Fruit fly (Drosophila melanogaster) whole organism, embryonic: ENCODE data around the gene CG15412.

ENCODE experiments used
- CG12104 ChIP-seq: fragments of 200-800 bp; sonication (Bioruptor generic); optimal IDR thresholded peaks from 3 replicates; lab custom pipeline; 2016; ENCODE audit warnings: missing biosample characterization, missing genetic modification characterization
- CG12744 ChIP-seq: fragments of 200-800 bp; sonication (Bioruptor generic); optimal IDR thresholded peaks from 2 replicates; lab custom pipeline; 2016; ENCODE audit warnings: missing biosample characterization, missing genetic modification characterization
- CG13424 ChIP-seq: fragments of 200-800 bp; sonication (Bioruptor generic); optimal IDR thresholded peaks from 2 replicates; lab custom pipeline; 2019; ENCODE audit warnings: missing biosample characterization, mild to moderate bottlenecking, missing genetic modification characterization, moderate library complexity
- CG13624 ChIP-seq: fragments of 200-800 bp; sonication (Bioruptor generic); optimal IDR thresholded peaks from 2 replicates; lab custom pipeline; 2016; ENCODE audit warnings: missing biosample characterization, missing genetic modification characterization
- CG14050 ChIP-seq: fragments of 200-800 bp; sonication (Bioruptor generic); IDR thresholded peaks from 3 replicates; pipeline ENCODE4 v1.3.6; 2022; ENCODE audit warnings: missing biosample characterization, missing genetic modification characterization
- CG1529 ChIP-seq: fragments of 200-800 bp; sonication (Bioruptor generic); optimal IDR thresholded peaks from 3 replicates; lab custom pipeline; 2018; ENCODE audit warnings: missing biosample characterization, missing genetic modification characterization
- CG1792 ChIP-seq: fragments of 200-800 bp; sonication (Bioruptor generic); optimal IDR thresholded peaks from 2 replicates; lab custom pipeline; 2016; ENCODE audit warnings: missing biosample characterization, missing genetic modification characterization
- CG18262 ChIP-seq: fragments of 200-800 bp; optimal IDR thresholded peaks from 3 replicates; lab custom pipeline; 2019; ENCODE audit warnings: missing biosample characterization, mild to moderate bottlenecking, missing genetic modification characterization, moderate library complexity
- CG2129 ChIP-seq: fragments of 200-800 bp; sonication (Bioruptor generic); IDR thresholded peaks from 2 replicates; pipeline ENCODE4 v1.3.6; 2022; ENCODE audit warnings: missing biosample characterization, missing genetic modification characterization; ENCODE audit not compliant: partially characterized antibody
- CG3847 ChIP-seq: fragments of 200-800 bp; sonication (Bioruptor generic); IDR thresholded peaks from 2 replicates; pipeline ENCODE4 v1.3.6; 2022; ENCODE audit warnings: missing biosample characterization, missing genetic modification characterization
- CG5953 ChIP-seq: fragments of 200-800 bp; sonication (Bioruptor generic); IDR thresholded peaks from 2 replicates; pipeline ENCODE4 v1.3.6; 2022; ENCODE audit warnings: missing biosample characterization, missing genetic modification characterization
- CG6272 ChIP-seq: fragments of 200-800 bp; sonication (Bioruptor generic); IDR thresholded peaks from 2 replicates; pipeline ENCODE4 v1.3.6; 2022; ENCODE audit warnings: missing biosample characterization, missing genetic modification characterization
- CG7271 ChIP-seq: fragments of 200-800 bp; sonication (Bioruptor generic); optimal IDR thresholded peaks from 2 replicates; lab custom pipeline; 2018; ENCODE audit warnings: missing biosample characterization, mild to moderate bottlenecking, missing genetic modification characterization, moderate library complexity
- CG8944 ChIP-seq: fragments of 200-800 bp; sonication (Bioruptor generic); optimal IDR thresholded peaks from 3 replicates; lab custom pipeline; 2016; ENCODE audit warnings: missing biosample characterization, missing genetic modification characterization
- Camta ChIP-seq: fragments of 200-800 bp; sonication (Bioruptor generic); optimal IDR thresholded peaks from 2 replicates; lab custom pipeline; 2016; ENCODE audit warnings: missing biosample characterization, missing genetic modification characterization
- CkIIα-i1 ChIP-seq: fragments of 200-800 bp; sonication (Bioruptor generic); IDR thresholded peaks from 2 replicates; pipeline ENCODE4 v1.3.6; 2022; ENCODE audit warnings: missing biosample characterization, missing genetic modification characterization
- CrebB ChIP-seq: fragments of 200-800 bp; sonication (Bioruptor generic); optimal IDR thresholded peaks from 3 replicates; lab custom pipeline; 2018; ENCODE audit warnings: missing biosample characterization, mild to moderate bottlenecking, missing genetic modification characterization
- Dip2 ChIP-seq: fragments of 200-800 bp; sonication (Bioruptor generic); IDR thresholded peaks from 2 replicates; pipeline ENCODE4 v1.3.6; 2022; ENCODE audit warnings: missing biosample characterization, missing genetic modification characterization
- Dp ChIP-seq: fragments of 200-800 bp; sonication (Bioruptor generic); optimal IDR thresholded peaks from 2 replicates; lab custom pipeline; 2018; ENCODE audit warnings: missing biosample characterization, mild to moderate bottlenecking, missing genetic modification characterization, moderate library complexity
- ERR ChIP-seq: fragments of 200-800 bp; sonication (Bioruptor generic); optimal IDR thresholded peaks from 2 replicates; lab custom pipeline; 2016; ENCODE audit warnings: missing biosample characterization, missing genetic modification characterization
- Elba2 ChIP-seq: fragments of 200-800 bp; sonication (Bioruptor generic); optimal IDR thresholded peaks from 3 replicates; lab custom pipeline; 2016; ENCODE audit warnings: missing biosample characterization, missing genetic modification characterization
- Ets97D ChIP-seq: fragments of 200-800 bp; sonication (Bioruptor generic); optimal IDR thresholded peaks from 3 replicates; lab custom pipeline; 2016; ENCODE audit warnings: missing biosample characterization, missing genetic modification characterization
- Gsc ChIP-seq: fragments of 200-800 bp; sonication (Bioruptor generic); IDR thresholded peaks from 2 replicates; pipeline ENCODE4 v1.3.6; 2022; ENCODE audit warnings: missing biosample characterization, missing genetic modification characterization
- Hand ChIP-seq: fragments of 200-800 bp; sonication (Bioruptor generic); optimal IDR thresholded peaks from 2 replicates; lab custom pipeline; 2017; ENCODE audit warnings: mild to moderate bottlenecking, missing biosample characterization, missing genetic modification reagents, missing genetic modification characterization
- Hr39 ChIP-seq: fragments of >200 bp; optimal IDR thresholded peaks from 2 replicates; lab custom pipeline; 2017
- Hr78 ChIP-seq, 2 experiments: fragments of 200-800 bp in 1 of 2; fragments of >200 bp in 1 of 2; sonication (Bioruptor generic) in 1 of 2; optimal IDR thresholded peaks; 2 replicates each; lab custom pipeline; 2017 to 2019; ENCODE audit warnings: missing biosample characterization in 2 of 2, missing genetic modification characterization in 2 of 2, mild to moderate bottlenecking in 1 of 2, moderate library complexity in 1 of 2
- Jarid2 ChIP-seq: fragments of 200-800 bp; sonication (Bioruptor generic); optimal IDR thresholded peaks from 3 replicates; lab custom pipeline; 2017; ENCODE audit warnings: mild to moderate bottlenecking, missing biosample characterization, missing genetic modification reagents, missing genetic modification characterization
- Mad ChIP-seq: fragments of 200-800 bp; sonication (Bioruptor generic); optimal IDR thresholded peaks from 2 replicates; lab custom pipeline; 2016; ENCODE audit warnings: missing biosample characterization, missing genetic modification characterization
- Scr ChIP-seq: fragments of 200-800 bp; sonication (Bioruptor generic); IDR thresholded peaks from 2 replicates; pipeline ENCODE4 v1.3.6; 2022; ENCODE audit warnings: missing biosample characterization, missing genetic modification characterization; ENCODE audit not compliant: partially characterized antibody
- Xrp1 ChIP-seq: fragments of 200-800 bp; sonication (Bioruptor generic); IDR thresholded peaks from 2 replicates; pipeline ENCODE4 v1.3.6; 2022; ENCODE audit warnings: missing biosample characterization, missing genetic modification characterization
- ab ChIP-seq: fragments of 200-800 bp; sonication (Bioruptor generic); optimal IDR thresholded peaks from 2 replicates; lab custom pipeline; 2016; ENCODE audit warnings: missing biosample characterization, missing genetic modification characterization
- ash1 ChIP-seq: fragments of 200-800 bp; sonication (Bioruptor generic); optimal IDR thresholded peaks from 2 replicates; lab custom pipeline; 2018; ENCODE audit warnings: missing biosample characterization, mild to moderate bottlenecking, missing genetic modification characterization
- croc ChIP-seq: fragments of 200-800 bp; sonication (Bioruptor generic); conservative IDR thresholded peaks from 3 replicates; pipeline ENCODE4 v1.3.6; 2022; ENCODE audit warnings: missing biosample characterization, missing genetic modification characterization
- dimm ChIP-seq: fragments of 200-800 bp; sonication (Bioruptor generic); IDR thresholded peaks from 2 replicates; pipeline ENCODE4 v1.3.6; 2022; ENCODE audit warnings: missing biosample characterization, missing genetic modification characterization
- eve ChIP-seq, 2 experiments: fragments of >200 bp; optimal IDR thresholded peaks; 2 replicates each; lab custom pipeline; 2017; ENCODE audit warnings: missing biosample characterization in 2 of 2, missing genetic modification characterization in 2 of 2
- gsb ChIP-seq: fragments of 200-800 bp; sonication (Bioruptor generic); IDR thresholded peaks from 2 replicates; pipeline ENCODE4 v1.3.6; 2022; ENCODE audit warnings: missing biosample characterization, missing genetic modification characterization
- hth ChIP-seq: fragments of >200 bp; optimal IDR thresholded peaks from 2 replicates; lab custom pipeline; 2017; ENCODE audit warnings: inconsistent platforms
- lab ChIP-seq: fragments of 200-800 bp; sonication (Bioruptor generic); optimal IDR thresholded peaks from 3 replicates; lab custom pipeline; 2017; ENCODE audit warnings: missing biosample characterization, missing genetic modification characterization, mild to moderate bottlenecking, moderate library complexity, missing genetic modification reagents
- nau ChIP-seq: fragments of 200-800 bp; sonication (Bioruptor generic); optimal IDR thresholded peaks from 3 replicates; lab custom pipeline; 2017; ENCODE audit warnings: missing biosample characterization, mild to moderate bottlenecking, missing genetic modification characterization, missing genetic modification reagents
- org-1 ChIP-seq: fragments of 200-800 bp; sonication (Bioruptor generic); optimal IDR thresholded peaks from 2 replicates; lab custom pipeline; 2017; ENCODE audit warnings: missing biosample characterization, missing genetic modification characterization
- row ChIP-seq: fragments of 200-800 bp; sonication (Bioruptor generic); IDR thresholded peaks from 3 replicates; pipeline ENCODE4 v1.3.6; 2022; ENCODE audit warnings: missing biosample characterization, missing genetic modification characterization
- salm ChIP-seq: fragments of 200-800 bp; sonication (Bioruptor generic); optimal IDR thresholded peaks from 2 replicates; lab custom pipeline; 2018; ENCODE audit warnings: missing biosample characterization, mild to moderate bottlenecking, missing genetic modification characterization
- scrt ChIP-seq: fragments of 200-800 bp; sonication (Bioruptor generic); optimal IDR thresholded peaks from 2 replicates; lab custom pipeline; 2018; ENCODE audit warnings: missing biosample characterization, mild to moderate bottlenecking, missing genetic modification characterization, moderate library complexity
- sd ChIP-seq: fragments of 200-800 bp; sonication (Bioruptor generic); optimal IDR thresholded peaks from 3 replicates; lab custom pipeline; 2018; ENCODE audit warnings: missing biosample characterization, mild to moderate bottlenecking, missing genetic modification characterization, moderate library complexity
- trh ChIP-seq: fragments of 200-800 bp; sonication (Bioruptor generic); optimal IDR thresholded peaks from 2 replicates; lab custom pipeline; 2016; ENCODE audit warnings: missing biosample characterization, missing genetic modification characterization
- unpg ChIP-seq: fragments of 200-800 bp; sonication (Bioruptor generic); optimal IDR thresholded peaks from 3 replicates; lab custom pipeline; 2018; ENCODE audit warnings: missing biosample characterization, mild to moderate bottlenecking, missing genetic modification characterization, moderate library complexity
- vfl ChIP-seq: fragments of 200-800 bp; sonication (Bioruptor generic); optimal IDR thresholded peaks from 2 replicates; lab custom pipeline; 2016; ENCODE audit warnings: missing biosample characterization, missing genetic modification characterization
- wor ChIP-seq: fragments of 200-800 bp; sonication (Bioruptor generic); IDR thresholded peaks from 2 replicates; pipeline ENCODE4 v1.3.6; 2022; ENCODE audit warnings: missing biosample characterization, missing genetic modification characterization
- z ChIP-seq: fragments of 200-800 bp; sonication (Bioruptor generic); IDR thresholded peaks from 3 replicates; pipeline ENCODE4 v1.3.6; 2022; ENCODE audit warnings: missing biosample characterization, missing genetic modification characterization
- zen ChIP-seq: fragments of 200-800 bp; sonication (Bioruptor generic); optimal IDR thresholded peaks from 3 replicates; lab custom pipeline; 2018; ENCODE audit warnings: missing biosample characterization, mild to moderate bottlenecking, missing genetic modification characterization, moderate library complexity

CG15412 gene

DNA sequence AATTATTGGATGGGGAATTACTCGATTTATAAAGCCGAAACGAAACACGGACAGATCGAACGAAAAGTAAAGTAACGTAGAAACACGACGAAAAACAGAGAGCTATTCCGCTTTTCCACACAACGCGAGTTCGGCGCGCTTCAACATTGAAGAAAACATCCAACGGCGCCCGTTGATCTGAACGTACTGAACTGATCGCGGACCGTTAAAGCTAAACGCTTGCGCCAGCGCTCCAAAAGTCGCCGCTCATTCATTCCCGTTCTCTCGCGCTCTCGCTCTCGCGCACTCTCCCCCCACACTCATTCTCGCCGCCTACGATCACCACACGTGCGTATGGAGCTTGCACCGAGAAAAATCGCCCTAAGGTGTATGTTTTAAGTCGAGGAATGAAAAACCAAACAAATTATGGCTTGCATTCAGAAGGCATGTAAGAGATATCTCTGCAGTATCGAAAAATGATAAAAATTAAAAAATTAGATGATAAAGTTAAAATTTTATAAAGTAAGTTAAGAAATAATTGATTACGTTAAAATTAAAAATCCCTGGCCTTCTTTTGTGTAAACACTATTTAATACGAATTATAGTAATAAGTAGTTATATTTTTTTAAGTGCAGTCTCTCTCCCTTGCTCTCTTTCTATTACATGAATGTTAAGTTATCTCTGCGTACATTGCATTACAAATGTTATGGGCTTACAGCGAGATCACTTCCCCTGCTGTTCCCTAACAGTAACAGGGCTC, 20.7 kb downstream of the CG15412 start, which contains the start of gene E23 (continued):
- TF ChIP-seq Mad: peak; percentile 98
- TF ChIP-seq Dp (GFP tag; lab: Kevin White, UChicago): peak; percentile 31
- TF ChIP-seq Ets97D (GFP tag; lab: Kevin White, UChicago): peak; percentile 79
- peak; percentile 96 for TF ChIP-seq Camta
- peak; percentile 98 for TF ChIP-seq salm (tag; lab: Kevin White, UChicago)
- TF ChIP-seq hth: no peak
- peak; percentile 97 for TF ChIP-seq vfl (GFP tag; lab: Kevin White, UChicago)
- TF ChIP-seq sd: peak; percentile 95
- TF ChIP-seq ab: peak; percentile 73
- TF ChIP-seq zen (tag; lab: Kevin White, UChicago): peak; percentile 96
- TF ChIP-seq CG12744 (GFP tag; lab: Kevin White, UChicago): peak; percentile 93
- TF ChIP-seq croc (GFP tag; lab: Robert Waterston, UW): peak; percentile 99
- peak; percentile 99 for TF ChIP-seq CG12104 (GFP tag; lab: Kevin White, UChicago)
- peak; percentile 99 for TF ChIP-seq Xrp1 (GFP tag; lab: Robert Waterston, UW)
- peak; percentile 99 for TF ChIP-seq CG1529 (GFP tag; lab: Kevin White, UChicago)
- peak; percentile 97 for TF ChIP-seq Jarid2 (GFP tag; lab: Kevin White, UChicago)
- peak; percentile 99 for TF ChIP-seq CG13424 (tag; lab: Kevin White, UChicago)
- TF ChIP-seq wor (GFP tag; lab: Robert Waterston, UW): peak; percentile 98
- peak in 1 of 2 experiments; percentile 98 for TF ChIP-seq Hr78 (GFP tag; optimal IDR thresholded peaks at IDR 0.05; lab: Kevin White, UChicago)
- peak; percentile 71 for TF ChIP-seq Elba2
- TF ChIP-seq CG8944 (GFP tag; lab: Kevin White, UChicago): peak; percentile 93
- TF ChIP-seq Dip2 (GFP tag; lab: Robert Waterston, UW): peak; percentile 74; the same call in 1 of the 2 replicates
- TF ChIP-seq Scr (GFP tag; lab: Robert Waterston, UW): no peak
- peak; percentile 92 for TF ChIP-seq Gsc (GFP tag; lab: Robert Waterston, UW)
- TF ChIP-seq CkIIα-i1: 0 out of 2 replicates have a peak, but pooled peaks have one; percentile 54
- TF ChIP-seq CG14050 (GFP tag; lab: Robert Waterston, UW): peak; percentile 97
- TF ChIP-seq CG3847 (GFP tag; lab: Robert Waterston, UW): peak; percentile 98
- TF ChIP-seq Hr39 (lab: Kevin White, UChicago): no peak
- TF ChIP-seq unpg (GFP tag; lab: Kevin White, UChicago): peak; percentile 99
- peak; percentile 71; the same call in 2 of the 3 replicates for TF ChIP-seq z (GFP tag; lab: Robert Waterston, UW)
- peak; percentile 100 for TF ChIP-seq CG18262 (tag; lab: Kevin White, UChicago)
- TF ChIP-seq CG1792 (GFP tag; lab: Kevin White, UChicago): peak; percentile 86
- peak; percentile 99 for TF ChIP-seq row (GFP tag; lab: Robert Waterston, UW)
- peak; percentile 91 for TF ChIP-seq CG13624 (GFP tag; lab: Kevin White, UChicago)
- peak; percentile 98 for TF ChIP-seq lab
- TF ChIP-seq CG6272: peak; percentile 97
- peak; percentile 96 for TF ChIP-seq scrt
- TF ChIP-seq CrebB (tag; lab: Kevin White, UChicago): peak; percentile 97
- peak; percentile 98 for TF ChIP-seq trh (GFP tag; lab: Kevin White, UChicago)
- TF ChIP-seq ash1 (GFP tag; lab: Kevin White, UChicago): peak; percentile 17
- TF ChIP-seq gsb: peak; percentile 97
- peak; percentile 97 for TF ChIP-seq nau
- TF ChIP-seq dimm (GFP tag; lab: Robert Waterston, UW): peak; percentile 93
- peak; percentile 97 for TF ChIP-seq Hand (GFP tag; lab: Kevin White, UChicago)
- peak in 1 of 2 experiments; percentile 97 for TF ChIP-seq eve (GFP tag; optimal IDR thresholded peaks at IDR 0.05; lab: Kevin White, UChicago)
- TF ChIP-seq ERR (GFP tag; lab: Kevin White, UChicago): peak; percentile 89
- TF ChIP-seq CG7271 (tag; lab: Kevin White, UChicago): peak; percentile 83
- TF ChIP-seq CG5953 (GFP tag; lab: Robert Waterston, UW): peak; percentile 95
- TF ChIP-seq org-1 (GFP tag; lab: Kevin White, UChicago): peak; percentile 99
- TF ChIP-seq CG2129 (GFP tag; lab: Robert Waterston, UW): no peak
